Worm (Caenorhabditis elegans) whole organism, L4/young adult: ENCODE results near the gene metl-5.

Experiments
- W03F9.2 ChIP-seq: fragments of 150-350 bp; optimal IDR thresholded peaks from 2 replicates; lab custom pipeline; 2014; ENCODE audit warnings: missing biosample characterization, missing genetic modification characterization
- dao-5 ChIP-seq: sonication (generic microtip); optimal IDR thresholded peaks from 2 replicates; lab custom pipeline; 2016; ENCODE audit warnings: missing genotype, missing genetic modification characterization, moderate library complexity, missing compliant biosample characterization
- him-1 ChIP-seq: sonication (generic microtip); optimal IDR thresholded peaks from 2 replicates; lab custom pipeline; 2016; ENCODE audit warnings: missing genotype, missing genetic modification reagents, missing genetic modification characterization, missing compliant biosample characterization

metl-5 gene

DNA sequence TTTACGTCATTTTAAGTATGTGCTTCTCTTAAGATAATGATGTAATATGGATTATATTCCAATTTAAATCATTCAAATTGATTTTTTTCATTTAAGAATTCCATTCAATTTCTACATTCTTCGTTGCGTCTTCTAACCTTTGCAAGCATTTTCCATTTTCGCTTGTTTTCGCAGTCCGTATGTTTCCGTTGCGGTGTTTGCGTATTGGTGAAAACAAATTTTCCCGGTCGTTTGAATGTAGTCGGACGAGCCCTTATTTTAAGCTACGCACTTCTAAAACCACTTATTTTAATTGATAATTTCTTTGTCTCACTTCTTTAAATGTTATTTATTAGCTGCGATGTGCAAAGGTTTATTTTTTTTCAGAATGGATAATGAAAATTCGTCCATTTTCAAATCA lies 17.1 kb upstream of the metl-5 start, which contains the start of gene mel-28:
Gene mel-28 (plus strand): TSS at position 367 of the 400 bp plus-strand sequence.
- TF ChIP-seq dao-5 (tag; lab: Kevin White, UChicago) (no peak), W03F9.2 (no peak)

DNA sequence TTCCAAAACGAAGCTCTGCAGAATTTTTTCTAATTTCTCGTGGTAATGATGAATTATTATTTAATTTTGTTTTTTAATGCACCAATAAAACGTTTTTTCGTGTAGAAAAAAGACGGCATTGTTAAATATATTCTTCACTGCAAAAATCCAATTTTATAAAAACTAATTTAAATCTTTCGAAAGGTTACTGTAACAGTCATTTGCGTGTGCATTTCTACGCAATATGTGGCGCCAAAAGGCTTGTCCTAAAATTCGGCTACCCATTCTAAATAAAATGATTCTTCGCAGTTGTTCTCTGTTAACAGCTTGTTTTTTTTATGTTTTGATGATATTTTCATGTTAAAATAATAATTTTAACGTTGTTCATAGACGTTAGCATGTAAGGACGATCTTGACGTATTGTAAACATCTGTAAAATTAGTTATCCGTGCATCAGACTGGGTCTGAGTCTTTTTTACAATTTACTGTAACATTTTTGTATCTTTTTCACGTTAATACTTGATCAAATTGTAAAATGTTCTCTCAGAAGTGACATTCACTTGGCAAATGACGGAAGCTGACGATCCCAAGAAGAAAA lies 10.2 kb upstream of the metl-5 start, which contains the start of gene mip-1:
Gene mip-1 (plus strand): TSS at position 527 of the 577 bp plus-strand sequence.
- TF ChIP-seq W03F9.2, result no peak
- no peak for TF ChIP-seq him-1
- no peak for TF ChIP-seq dao-5 (tag; lab: Kevin White, UChicago)

DNA sequence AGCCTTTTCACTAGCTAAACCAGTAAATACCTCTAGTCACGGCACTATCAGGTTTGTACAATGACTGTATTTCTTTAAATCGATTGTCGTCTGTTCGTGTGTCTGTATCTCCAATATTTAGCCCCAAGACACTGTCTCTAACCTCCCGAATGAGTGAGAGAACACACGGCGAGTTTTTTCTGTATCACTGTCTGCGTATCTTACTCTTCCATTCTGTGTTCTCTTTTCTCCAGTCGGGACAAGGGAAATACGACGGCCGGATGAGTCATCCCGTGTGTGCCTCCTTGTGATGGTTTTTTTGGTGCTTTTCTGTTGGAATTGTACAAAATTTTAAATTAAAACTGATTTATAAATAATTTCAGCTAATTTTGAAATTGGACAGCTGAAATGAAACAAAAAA lies 6.8 kb upstream of the metl-5 start:
- TF ChIP-seq dao-5 (tag; lab: Kevin White, UChicago), result no peak
- peak; percentile 33 for TF ChIP-seq W03F9.2
- no peak for TF ChIP-seq him-1

DNA sequence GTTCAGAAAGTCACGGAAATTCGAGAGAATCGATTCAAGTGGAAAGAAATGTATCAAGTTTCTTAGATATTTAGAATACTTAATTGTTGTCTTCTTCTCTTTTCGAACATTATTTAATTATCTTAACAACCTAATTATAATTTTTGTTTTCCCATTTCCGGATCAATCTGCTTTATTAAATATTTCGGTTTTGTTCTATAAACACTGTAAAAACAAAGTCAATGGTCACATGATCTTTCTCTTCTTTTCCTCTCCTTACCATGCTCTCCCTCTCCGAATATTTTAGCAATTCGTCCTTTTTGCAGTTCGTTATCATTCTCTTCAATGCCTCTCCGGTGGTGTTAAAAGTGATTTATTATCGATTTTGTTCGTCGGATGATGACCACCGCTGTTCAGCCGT lies 6.3 kb upstream of the metl-5 start, which contains the start of gene tag-325:
Gene tag-325 (plus strand): TSS at position 301 of the 400 bp plus-strand sequence.
- no peak for TF ChIP-seq W03F9.2
- no peak for TF ChIP-seq him-1
- no peak for TF ChIP-seq dao-5 (tag; lab: Kevin White, UChicago)

DNA sequence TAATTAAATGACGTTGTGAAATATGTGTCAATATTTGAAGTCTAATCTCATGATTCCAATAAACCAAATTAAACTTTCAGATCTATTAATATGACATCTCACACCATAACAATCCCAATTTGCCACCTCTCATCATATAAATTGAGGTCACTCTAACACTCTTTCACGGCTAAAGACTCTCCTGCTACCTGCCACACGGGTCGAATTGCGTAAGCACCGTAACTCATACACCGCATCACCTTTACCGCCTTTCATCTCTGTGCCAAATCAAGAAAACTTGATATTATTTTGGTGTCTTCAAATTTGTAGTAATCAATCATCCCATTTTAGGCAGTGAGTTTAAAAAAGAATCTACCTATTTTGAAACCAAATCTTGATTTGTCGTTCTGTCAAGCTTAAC lies 3.5 kb downstream of the metl-5 start:
- TF ChIP-seq him-1 (no peak), dao-5 (tag; lab: Kevin White, UChicago) (no peak), W03F9.2 (no peak)

DNA sequence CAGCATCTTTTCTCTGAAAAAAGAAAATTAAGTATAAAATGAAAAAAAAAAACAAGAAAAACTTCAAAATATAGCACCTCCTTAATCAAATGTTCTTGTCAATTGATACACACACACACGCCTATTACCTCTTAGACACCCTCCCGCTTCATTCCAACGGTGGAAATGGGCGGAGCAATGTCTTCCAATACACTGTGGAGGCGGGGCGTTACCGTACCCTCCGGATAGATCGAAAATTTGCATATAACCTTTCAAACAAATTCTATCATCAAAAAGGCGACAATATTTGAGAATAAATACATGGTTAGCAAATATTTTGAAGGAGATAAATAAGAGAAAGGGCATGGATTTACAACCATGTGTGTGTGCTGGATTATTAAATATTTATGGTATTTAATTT lies 5.3 kb downstream of the metl-5 start:
- TF ChIP-seq W03F9.2, result no peak
- no peak for TF ChIP-seq him-1
- TF ChIP-seq dao-5 (tag; lab: Kevin White, UChicago), result no peak

DNA sequence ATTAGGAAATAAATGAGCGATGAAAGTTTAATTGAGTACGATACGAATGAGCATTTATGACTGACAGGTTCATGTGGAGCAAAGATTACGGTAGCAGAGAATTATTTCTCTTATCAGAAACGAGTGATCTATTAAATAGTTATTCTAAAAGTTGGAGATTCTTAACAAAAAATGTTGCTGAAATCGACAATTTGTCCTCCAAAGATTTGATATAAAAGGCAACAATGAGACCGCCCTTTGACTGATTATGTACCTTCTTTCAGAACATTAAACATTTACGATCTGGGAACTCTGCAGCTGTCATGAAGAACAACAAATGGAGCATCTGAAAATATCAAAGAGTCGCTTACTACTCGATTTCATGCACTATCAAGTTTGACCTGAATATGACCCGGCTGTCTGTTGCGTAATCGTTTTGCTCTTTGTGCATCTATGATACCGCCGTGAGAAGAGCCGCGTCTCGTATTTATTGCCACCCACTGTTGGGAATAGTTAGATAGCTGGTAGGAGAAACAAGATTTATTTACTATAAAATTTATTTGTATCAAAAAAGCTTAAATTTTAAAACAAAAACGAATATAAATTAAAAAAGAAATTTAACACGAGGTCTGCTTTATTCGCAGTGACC lies 6.8 kb downstream of the metl-5 start, which contains the start of gene pal-1:
Gene pal-1 (minus strand): TSS at position 51 of the 628 bp plus-strand sequence.
- TF ChIP-seq him-1 (no peak), W03F9.2 (no peak), dao-5 (tag; lab: Kevin White, UChicago) (no peak)

DNA sequence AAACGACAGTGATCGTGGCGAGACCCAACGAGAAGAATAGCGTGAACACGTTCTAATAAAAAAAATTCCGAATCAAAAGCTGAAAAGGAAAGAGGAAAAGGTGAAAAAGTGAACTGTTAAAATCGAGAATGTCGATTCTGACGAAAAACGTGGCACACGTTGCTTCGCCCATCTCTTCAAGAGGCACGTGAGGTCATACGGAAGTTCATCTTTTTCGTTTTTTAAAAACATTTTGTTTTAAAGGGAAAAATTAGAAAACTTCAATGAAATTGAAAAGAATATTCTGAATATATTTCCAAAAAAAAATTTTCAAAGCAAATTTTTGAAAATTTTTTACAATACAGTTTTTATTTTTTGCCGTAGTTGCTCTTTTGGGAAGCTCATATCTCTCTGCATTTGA lies 8.4 kb downstream of the metl-5 start, which contains the start of gene C38D4.7:
Gene C38D4.7 (minus strand): TSS at position 101 of the 400 bp plus-strand sequence.
- TF ChIP-seq him-1, result no peak
- TF ChIP-seq dao-5 (tag; lab: Kevin White, UChicago), result no peak
- TF ChIP-seq W03F9.2, result no peak

DNA sequence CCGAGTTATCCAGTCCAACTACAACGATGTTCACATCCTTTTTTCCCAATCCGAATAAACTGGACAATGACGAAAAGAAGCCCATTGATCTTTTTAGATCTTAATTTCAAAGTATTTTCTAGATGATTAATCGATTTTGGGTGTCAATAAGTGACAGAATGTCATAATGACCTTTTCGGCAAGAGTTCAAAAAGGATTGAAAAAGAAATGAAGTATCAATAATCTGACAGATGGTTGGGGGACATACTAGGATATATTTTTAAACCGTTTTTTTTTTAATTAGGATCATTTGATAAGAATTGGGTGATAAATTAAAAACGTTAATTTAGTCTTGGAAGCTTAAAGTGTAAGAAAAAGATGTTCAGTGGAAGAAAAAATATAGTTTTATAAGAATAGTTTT lies 11.9 kb downstream of the metl-5 start, which contains the start of gene arl-6:
Gene arl-6 (minus strand): TSS at position 101 of the 400 bp plus-strand sequence.
- TF ChIP-seq him-1 (no peak), dao-5 (tag; lab: Kevin White, UChicago) (no peak), W03F9.2 (no peak)

DNA sequence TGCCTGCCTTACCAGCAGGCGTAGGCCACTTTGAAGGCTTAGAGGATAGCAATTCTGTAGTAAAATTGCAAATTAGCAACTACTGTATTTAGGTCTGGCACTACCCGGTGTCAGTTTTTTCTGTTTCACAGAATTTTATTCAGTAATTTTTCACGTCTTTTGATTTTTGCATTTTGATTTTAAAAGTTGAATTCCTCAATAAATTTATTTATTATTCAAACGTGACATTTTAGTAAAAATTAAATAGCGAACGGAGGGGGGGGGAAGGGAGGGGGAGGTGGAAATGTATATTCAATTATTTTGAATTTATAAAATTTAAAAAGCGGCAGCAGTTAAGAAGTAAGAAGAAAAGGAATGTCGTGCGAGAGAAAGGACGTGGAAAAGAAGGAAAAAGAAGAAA lies 14.4 kb downstream of the metl-5 start, which contains the start of gene F26A1.4:
Gene F26A1.4 (plus strand): TSS at position 301 of the 400 bp plus-strand sequence.
- no peak for TF ChIP-seq dao-5 (tag; lab: Kevin White, UChicago)
- no peak for TF ChIP-seq W03F9.2
- no peak for TF ChIP-seq him-1

DNA sequence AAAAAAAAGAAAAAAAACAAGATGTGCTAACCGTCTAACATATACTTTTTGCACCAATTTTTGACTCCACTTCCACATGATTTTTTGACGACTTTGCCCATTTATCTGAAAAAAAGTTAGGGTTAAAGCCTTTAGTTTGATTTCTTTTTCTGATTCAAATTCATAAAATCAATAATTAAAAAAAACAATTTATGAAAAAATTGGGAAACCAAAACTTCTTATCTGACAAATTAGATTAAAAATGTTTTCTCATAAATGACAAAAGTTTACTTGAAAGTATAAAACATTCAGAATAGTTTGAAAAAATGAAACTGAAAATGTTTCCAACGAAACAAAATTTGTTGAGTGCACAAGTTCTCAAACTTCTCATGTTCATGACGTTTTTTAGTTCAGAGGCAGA lies 17.0 kb downstream of the metl-5 start, which contains the start of gene F26A1.7:
Gene F26A1.7 (minus strand): TSS at position 101 of the 400 bp plus-strand sequence.
- TF ChIP-seq him-1 (no peak), dao-5 (tag; lab: Kevin White, UChicago) (no peak), W03F9.2 (no peak)

DNA sequence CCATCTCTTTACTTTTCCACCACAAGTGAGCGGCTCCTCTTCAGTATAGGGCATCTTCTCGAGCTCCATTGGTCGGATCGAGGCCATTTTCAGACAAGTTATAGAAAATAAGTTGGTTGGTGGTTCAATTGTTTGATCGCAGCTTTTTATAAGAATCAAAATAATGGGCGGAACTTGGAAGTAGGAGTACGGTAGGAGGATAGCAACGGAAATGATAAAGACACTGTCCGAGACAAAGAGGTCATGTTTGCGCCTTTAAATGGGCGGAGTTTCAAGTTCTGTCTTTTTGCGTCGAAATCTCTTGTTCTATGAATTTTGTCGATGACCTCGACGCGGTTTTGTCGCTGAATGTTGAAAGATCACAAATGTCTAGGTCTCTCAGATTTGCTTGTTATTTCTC lies 19.3 kb downstream of the metl-5 start, which contains the start of gene F26A1.8:
Gene F26A1.8 (minus strand): TSS at position 101 of the 400 bp plus-strand sequence.
- TF ChIP-seq dao-5 (tag; lab: Kevin White, UChicago) (no peak), him-1 (no peak), W03F9.2 (no peak)

DNA sequence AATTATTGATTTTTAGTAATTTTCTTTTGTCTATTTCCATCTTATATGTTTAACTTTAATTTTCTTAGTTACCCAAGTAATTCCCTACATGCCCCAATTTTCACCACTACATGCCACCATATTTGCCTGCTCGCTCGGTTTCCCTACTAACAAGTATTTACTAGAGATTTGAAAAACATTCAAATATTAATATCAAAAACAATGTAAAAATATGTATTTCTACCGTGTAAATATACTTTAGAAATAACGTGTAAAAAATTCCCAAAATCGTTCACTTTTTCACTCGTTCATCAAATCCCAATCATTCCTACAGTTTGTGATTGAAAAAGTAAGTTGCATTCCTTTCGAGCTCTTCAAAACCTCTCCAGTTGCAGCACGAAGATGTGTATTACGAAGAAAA lies 23.8 kb downstream of the metl-5 start, which contains the start of gene F26A1.3:
Gene F26A1.3 (plus strand): TSS at position 301 of the 400 bp plus-strand sequence.
- no peak for TF ChIP-seq him-1
- TF ChIP-seq W03F9.2, result no peak
- no peak for TF ChIP-seq dao-5 (tag; lab: Kevin White, UChicago)

DNA sequence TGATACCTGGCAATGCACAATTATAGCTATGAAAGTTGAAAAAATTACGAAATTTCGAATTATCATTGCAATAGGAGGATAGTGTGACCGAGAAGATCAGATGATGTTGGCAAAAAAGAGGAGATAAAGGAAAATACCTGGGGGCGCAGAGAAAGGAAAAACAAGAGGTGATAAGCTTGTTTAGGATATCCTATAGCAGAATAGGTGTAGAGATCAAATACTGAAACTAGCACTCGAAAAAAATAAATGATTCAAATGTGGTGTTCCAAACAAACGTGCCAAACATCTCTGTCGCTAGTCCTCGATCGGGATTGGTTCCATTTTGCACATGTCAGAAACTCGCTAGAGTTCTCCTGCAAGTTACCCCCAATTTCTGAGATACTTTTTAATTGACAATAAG lies 26.6 kb downstream of the metl-5 start, which contains the start of gene F26A1.9:
Gene F26A1.9 (minus strand): TSS at position 101 of the 400 bp plus-strand sequence.
- TF ChIP-seq W03F9.2 (no peak), him-1 (no peak), dao-5 (tag; lab: Kevin White, UChicago) (no peak)

DNA sequence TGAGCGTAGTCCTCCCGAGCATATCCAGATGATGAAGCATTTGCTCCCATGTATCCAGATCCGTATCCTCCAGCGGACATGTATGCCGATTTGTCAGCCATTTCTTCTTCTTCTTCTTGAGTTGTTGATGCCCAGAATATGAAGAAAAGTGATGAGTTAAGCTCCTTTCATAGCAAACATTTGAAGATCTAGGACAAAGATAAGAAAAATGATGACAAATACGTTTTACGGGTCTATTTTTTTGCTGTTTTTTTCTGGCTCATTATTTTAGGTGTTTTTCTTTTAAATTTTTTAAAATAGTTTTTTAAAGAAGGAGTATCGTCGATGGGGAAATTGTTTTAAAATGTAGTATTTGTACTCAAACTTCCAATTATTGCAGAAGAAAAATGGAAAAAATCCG lies 27.4 kb downstream of the metl-5 start, which contains the start of gene nspd-9:
Gene nspd-9 (minus strand): TSS at position 101 of the 400 bp plus-strand sequence.
- no peak for TF ChIP-seq him-1
- TF ChIP-seq dao-5 (tag; lab: Kevin White, UChicago), result no peak
- no peak for TF ChIP-seq W03F9.2
